Worm (Caenorhabditis elegans) whole organism, mixed stage, embryonic: ENCODE measurements around the gene srsx-27.

Source experiments
- ceh-39 ChIP-seq: fragments of 150-350 bp; optimal IDR thresholded peaks from 2 replicates; lab custom pipeline; 2014; ENCODE audit warnings: missing biosample characterization, missing genetic modification characterization
- ceh-43 ChIP-seq: fragments of 200-800 bp; sonication (Bioruptor generic); optimal IDR thresholded peaks from 2 replicates; lab custom pipeline; 2018; ENCODE audit warnings: mild to moderate bottlenecking, missing genetic modification characterization, moderate library complexity, missing compliant biosample characterization
- ceh-83 ChIP-seq: fragments of 200-800 bp; sonication (Bioruptor generic); optimal IDR thresholded peaks from 2 replicates; lab custom pipeline; 2018; ENCODE audit warnings: mild to moderate bottlenecking, missing genetic modification characterization, missing compliant biosample characterization
- hlh-1 ChIP-seq: fragments of 150-350 bp; optimal IDR thresholded peaks from 2 replicates; lab custom pipeline; 2014; ENCODE audit warnings: missing biosample characterization, missing genetic modification reagents, missing genetic modification characterization
- nhr-12 ChIP-seq: fragments of 150-350 bp; optimal IDR thresholded peaks from 2 replicates; lab custom pipeline; 2014; ENCODE audit warnings: missing biosample characterization, missing genetic modification characterization
- nhr-28 ChIP-seq: fragments of 150-350 bp; optimal IDR thresholded peaks from 2 replicates; lab custom pipeline; 2014; ENCODE audit warnings: missing biosample characterization, missing genetic modification characterization
- sptf-1 ChIP-seq: sonication (generic microtip); optimal IDR thresholded peaks from 2 replicates; lab custom pipeline; 2017; ENCODE audit warnings: mild to moderate bottlenecking, missing genetic modification characterization, moderate library complexity, missing compliant biosample characterization
- unc-62 ChIP-seq: fragments of 150-350 bp; optimal IDR thresholded peaks from 2 replicates; lab custom pipeline; 2014; ENCODE audit warnings: missing biosample characterization, missing genetic modification reagents, missing genetic modification characterization

- TF ChIP-seq hlh-1 (tag; lab: Kevin White, UChicago): no peak
- no peak for TF ChIP-seq ceh-43 (GFP tag; lab: Kevin White, UChicago)
- no peak for TF ChIP-seq nhr-28 (tag; lab: Kevin White, UChicago)
- TF ChIP-seq sptf-1 (tag; lab: Kevin White, UChicago): no peak
- TF ChIP-seq ceh-39: no peak
- TF ChIP-seq unc-62 (GFP tag; lab: Kevin White, UChicago): peak; percentile 12
- no peak for TF ChIP-seq nhr-12
- TF ChIP-seq ceh-83 (GFP tag; lab: Kevin White, UChicago): no peak
Observed at ce11 chrV:10174632-10175075, 24.8 kb downstream of the srsx-27 start.
